Fruit fly (Drosophila melanogaster): ENCODE results near the gene CG8679.
A peak's percentile ranks its signal among the peaks of the same experiment; 100 is the strongest.

CG8679 gene

DNA sequence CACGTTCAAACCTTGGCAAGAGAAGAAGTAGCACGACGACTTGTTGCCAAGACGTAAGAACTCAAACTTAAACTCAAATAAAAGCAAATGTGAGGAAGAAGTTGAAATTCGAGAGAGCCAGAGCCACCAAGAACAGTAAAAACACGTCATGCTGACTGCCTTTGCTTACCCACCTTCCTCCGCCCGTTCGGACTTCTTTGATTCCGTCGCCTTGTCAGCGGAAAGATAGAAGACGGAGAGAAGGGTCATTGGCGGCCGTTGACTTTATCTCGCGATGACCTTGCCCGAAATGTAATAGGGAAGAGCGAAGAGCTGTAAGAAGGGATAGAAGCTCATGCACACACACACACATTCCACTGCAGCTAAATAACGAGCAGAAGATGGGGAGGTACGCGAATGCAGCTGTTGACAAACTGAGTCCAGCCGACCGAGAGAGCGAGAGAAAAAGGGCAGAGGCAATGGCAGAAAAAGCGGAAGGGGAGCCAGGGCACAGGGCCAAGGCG lies 25.7 kb upstream of the CG8679 start:
- TF ChIP-seq EcR (GFP tag; optimal IDR thresholded peaks at IDR 0.05) (peak; percentile 60 to 98), pan (optimal IDR thresholded peaks at IDR 0.05) (peak; percentile 39), CG8478 (optimal IDR thresholded peaks at IDR 0.05) (no peak), usp (GFP tag; optimal IDR thresholded peaks at IDR 0.05) (no peak), psq (optimal IDR thresholded peaks at IDR 0.05) (no peak)

DNA sequence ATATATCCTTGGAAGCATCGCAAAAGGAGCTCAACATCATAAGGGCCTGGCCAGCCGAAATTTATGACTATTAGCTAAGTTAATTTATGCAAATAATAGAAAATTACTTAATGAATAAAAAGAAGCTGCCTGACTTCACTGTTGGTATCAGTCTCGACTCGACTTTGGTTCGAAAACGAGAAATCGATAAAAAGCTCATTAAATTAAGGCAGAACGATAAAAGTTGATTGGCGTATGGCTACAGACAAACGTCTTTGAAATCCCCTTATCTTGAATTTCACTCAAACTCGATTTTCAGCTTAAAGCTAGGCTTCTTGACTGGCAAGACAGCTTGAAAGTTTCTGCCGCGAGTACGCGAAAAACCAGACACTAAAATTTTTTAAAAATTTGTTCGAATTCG lies 24.0 kb upstream of the CG8679 start:
- TF ChIP-seq psq (optimal IDR thresholded peaks at IDR 0.05) = no peak

DNA sequence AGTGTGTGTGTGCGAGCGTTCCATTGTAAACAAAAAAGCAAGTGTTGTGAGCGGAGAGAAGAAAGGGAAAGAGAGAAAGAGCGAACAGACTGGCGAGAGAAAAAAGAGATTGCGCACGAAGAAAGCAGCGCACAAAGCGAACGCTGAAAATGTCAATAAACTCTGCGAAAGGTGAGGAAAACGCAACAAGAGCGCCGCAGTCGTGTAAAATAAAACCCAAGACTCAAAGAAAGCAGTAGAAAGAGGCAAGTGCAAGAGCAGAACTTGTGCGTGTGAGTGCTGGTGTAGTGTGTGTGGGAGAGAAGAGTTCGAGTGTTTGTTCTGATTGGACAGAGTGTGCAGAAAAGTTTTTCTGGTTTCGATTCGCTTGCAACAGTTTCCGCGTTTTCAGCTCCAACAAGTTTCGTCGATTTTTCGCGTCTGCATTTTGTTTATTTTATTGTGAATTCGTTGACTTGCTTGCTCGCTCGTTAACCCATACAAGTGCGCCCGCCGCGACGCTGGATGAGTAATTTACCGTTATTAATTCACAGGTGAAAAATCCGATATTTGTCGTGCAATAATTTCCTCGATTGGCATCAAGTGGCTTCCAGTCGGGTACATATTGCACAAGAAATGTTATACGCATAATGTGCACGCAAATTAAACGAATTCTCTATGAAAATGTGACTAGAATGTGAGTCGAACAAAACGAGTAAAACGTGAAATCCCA lies 19.6 kb upstream of the CG8679 start:
- TF ChIP-seq usp (GFP tag; optimal IDR thresholded peaks at IDR 0.05) = no peak
- TF ChIP-seq EcR (GFP tag; optimal IDR thresholded peaks at IDR 0.05) = peak; percentile 86 to 96
- TF ChIP-seq Dll (optimal IDR thresholded peaks at IDR 0.05) = peak; percentile 82

DNA sequence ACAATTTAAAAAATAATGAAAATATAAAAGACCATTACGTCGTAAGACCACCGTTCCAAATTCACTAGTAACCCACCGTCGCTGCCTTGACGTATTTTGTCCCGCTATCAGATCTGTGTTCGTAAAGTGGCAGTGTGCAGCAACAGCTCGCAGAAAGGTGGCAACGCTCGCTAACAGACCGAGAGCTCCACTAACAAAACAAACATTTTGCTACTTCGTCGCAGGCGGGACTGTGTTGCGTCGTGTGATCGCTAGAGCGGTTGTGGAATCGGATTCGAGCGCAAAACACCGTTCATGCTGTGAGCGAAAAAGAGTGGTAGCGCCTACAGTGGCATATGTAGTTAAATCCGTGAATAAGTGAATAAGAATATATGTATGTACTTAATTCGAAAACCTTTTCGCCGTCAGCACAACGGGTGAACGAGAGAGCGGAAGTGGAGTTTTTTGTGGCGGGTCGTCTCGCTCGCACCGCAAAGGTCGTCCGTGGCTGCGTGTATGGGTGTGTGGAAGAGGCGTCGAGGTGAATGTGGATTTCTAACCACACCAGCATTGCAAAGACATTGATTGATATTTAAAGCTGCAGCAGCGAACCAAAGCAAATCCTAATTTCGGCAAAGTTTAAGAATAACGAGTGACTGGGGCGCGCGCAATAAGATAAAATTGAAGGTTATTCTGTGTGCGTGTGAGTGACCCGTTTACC lies 18.9 kb upstream of the CG8679 start, which contains the start of gene Hr39:
Gene Hr39, plus strand, starts transcription at position 203 of the 700 bp plus-strand sequence.
- TF ChIP-seq usp (GFP tag; optimal IDR thresholded peaks at IDR 0.05) = no peak
- TF ChIP-seq EcR (GFP tag; optimal IDR thresholded peaks at IDR 0.05) = no peak

DNA sequence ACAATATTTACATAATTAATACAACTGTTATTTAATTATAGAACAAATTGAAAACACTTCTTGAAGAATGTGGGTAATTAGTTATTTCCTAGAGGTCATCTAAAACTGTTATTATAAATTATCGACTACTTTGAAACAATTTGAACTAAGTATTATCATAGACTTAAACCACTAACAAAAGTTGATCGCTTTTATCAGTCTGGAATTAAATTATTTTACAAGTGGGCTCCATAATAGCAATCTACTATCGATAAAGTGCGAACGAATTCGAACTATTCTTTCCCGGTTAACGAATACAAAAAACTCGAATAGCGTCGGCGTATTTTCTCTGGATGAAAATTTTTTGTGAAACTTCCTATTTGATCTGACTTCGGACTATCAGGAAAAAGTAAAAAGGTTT lies 18.3 kb upstream of the CG8679 start, which contains the start of gene CG31626:
Gene CG31626, minus strand, starts transcription at position 101 of the 400 bp plus-strand sequence.
- TF ChIP-seq pan (optimal IDR thresholded peaks at IDR 0.05) = no peak
- no peak for TF ChIP-seq Dll (optimal IDR thresholded peaks at IDR 0.05)
- TF ChIP-seq EcR (GFP tag; optimal IDR thresholded peaks at IDR 0.05) = no peak
- no peak for TF ChIP-seq usp (GFP tag; optimal IDR thresholded peaks at IDR 0.05)
- no peak for TF ChIP-seq CG8478 (optimal IDR thresholded peaks at IDR 0.05)
- no peak for TF ChIP-seq psq (optimal IDR thresholded peaks at IDR 0.05)

DNA sequence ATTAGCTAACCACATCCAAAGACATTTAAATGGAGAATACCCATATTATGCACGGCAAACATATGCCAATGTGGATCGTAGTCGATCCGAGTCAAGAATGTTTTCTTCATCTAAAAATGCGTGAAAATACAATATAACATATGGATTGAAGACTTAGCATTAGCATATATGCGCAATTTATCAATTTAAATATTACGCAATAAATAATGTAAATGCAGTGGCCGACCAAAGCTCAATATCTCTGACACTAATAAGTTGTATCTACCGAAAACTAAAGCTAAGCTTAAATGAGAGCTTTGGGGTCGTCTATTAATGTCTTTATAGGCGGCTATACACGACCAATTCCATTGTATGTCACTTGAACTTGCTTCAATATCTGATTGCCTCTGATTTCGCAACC lies 17.1 kb upstream of the CG8679 start:
- TF ChIP-seq psq (optimal IDR thresholded peaks at IDR 0.05) = no peak
- no peak for TF ChIP-seq usp (GFP tag; optimal IDR thresholded peaks at IDR 0.05)
- TF ChIP-seq CG8478 (optimal IDR thresholded peaks at IDR 0.05) = no peak
- TF ChIP-seq pan (optimal IDR thresholded peaks at IDR 0.05) = no peak
- no peak for TF ChIP-seq EcR (GFP tag; optimal IDR thresholded peaks at IDR 0.05)
- no peak for TF ChIP-seq Dll (optimal IDR thresholded peaks at IDR 0.05)

DNA sequence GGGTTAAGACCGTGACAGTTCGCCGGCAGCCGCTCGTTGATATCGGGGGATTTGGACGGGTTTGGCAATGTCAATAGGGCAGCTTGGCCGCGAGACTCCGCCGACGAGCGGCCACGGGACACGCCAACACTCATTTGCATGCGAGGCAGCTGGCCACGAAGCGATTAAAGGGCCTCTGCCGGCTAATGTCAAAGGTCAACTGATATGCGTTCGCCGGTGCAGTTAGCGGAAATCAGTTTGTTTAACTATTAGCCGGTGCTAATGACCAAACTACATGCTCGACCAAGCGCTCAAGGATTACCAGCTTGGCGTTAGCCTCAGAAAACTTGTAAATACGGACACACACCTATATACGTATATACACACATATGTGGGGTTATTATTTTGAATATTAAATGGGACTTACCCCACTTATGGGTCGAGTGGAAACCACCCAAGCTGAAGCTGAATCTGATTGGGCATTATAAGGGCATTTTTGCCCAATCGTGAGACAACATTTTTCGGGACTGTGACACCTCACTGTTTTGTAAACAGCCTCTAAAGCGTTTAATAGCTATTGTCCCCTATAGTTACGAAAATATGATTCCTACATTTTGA lies 16.1 kb upstream of the CG8679 start:
- TF ChIP-seq pan (optimal IDR thresholded peaks at IDR 0.05) = no peak
- TF ChIP-seq psq (optimal IDR thresholded peaks at IDR 0.05) = no peak
- no peak for TF ChIP-seq Dll (optimal IDR thresholded peaks at IDR 0.05)
- TF ChIP-seq EcR (GFP tag; optimal IDR thresholded peaks at IDR 0.05) = no peak
- no peak for TF ChIP-seq usp (GFP tag; optimal IDR thresholded peaks at IDR 0.05)
- no peak for TF ChIP-seq CG8478 (optimal IDR thresholded peaks at IDR 0.05)

DNA sequence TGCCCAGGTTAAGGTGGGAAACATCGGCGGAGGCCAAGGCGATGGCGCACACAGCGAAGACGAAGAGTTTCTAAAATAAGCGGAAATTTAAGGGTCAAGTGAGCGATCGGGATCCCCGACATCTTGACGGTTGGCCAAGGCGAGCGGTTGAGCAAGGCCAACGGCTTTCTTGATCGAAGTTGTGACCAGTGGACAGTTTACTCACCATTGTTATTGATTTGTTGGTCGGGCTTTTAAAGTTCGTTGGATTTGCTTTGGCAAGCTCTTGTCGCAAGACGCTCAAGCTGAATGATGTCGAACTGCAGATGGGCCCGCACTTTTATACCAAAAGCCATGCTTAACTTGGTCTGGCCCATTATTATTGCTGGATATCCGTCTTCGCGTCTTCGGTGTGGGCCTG lies 15.1 kb upstream of the CG8679 start:
- TF ChIP-seq pan (optimal IDR thresholded peaks at IDR 0.05) = no peak
- TF ChIP-seq CG8478 (optimal IDR thresholded peaks at IDR 0.05) = no peak
- TF ChIP-seq usp (GFP tag; optimal IDR thresholded peaks at IDR 0.05) = no peak
- TF ChIP-seq Dll (optimal IDR thresholded peaks at IDR 0.05) = no peak
- TF ChIP-seq psq (optimal IDR thresholded peaks at IDR 0.05) = no peak
- no peak for TF ChIP-seq EcR (GFP tag; optimal IDR thresholded peaks at IDR 0.05)

DNA sequence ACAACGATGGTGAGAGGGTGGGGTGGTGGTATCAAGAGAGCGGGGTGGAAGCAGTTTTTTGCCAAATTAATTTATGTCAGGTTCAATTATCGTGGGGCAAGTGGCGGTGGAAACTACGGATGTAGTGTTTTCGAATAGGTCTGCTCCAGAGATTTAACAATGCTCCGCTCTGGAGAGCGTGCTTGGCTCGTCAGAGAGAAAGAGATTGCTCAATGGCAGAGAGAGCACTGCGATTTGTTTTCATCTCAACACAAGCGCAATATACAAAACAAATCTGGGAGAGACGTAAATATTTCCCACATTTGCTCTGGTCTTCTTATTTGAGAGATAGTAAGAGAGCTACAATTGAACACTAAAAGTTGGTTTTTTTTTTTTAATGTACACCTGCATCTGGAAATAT lies 3.4 kb upstream of the CG8679 start:
- TF ChIP-seq pan (optimal IDR thresholded peaks at IDR 0.05) = no peak
- TF ChIP-seq usp (GFP tag; optimal IDR thresholded peaks at IDR 0.05) = no peak
- no peak for TF ChIP-seq EcR (GFP tag; optimal IDR thresholded peaks at IDR 0.05)
- TF ChIP-seq Dll (optimal IDR thresholded peaks at IDR 0.05) = no peak
- no peak for TF ChIP-seq CG8478 (optimal IDR thresholded peaks at IDR 0.05)
- TF ChIP-seq psq (optimal IDR thresholded peaks at IDR 0.05) = no peak

DNA sequence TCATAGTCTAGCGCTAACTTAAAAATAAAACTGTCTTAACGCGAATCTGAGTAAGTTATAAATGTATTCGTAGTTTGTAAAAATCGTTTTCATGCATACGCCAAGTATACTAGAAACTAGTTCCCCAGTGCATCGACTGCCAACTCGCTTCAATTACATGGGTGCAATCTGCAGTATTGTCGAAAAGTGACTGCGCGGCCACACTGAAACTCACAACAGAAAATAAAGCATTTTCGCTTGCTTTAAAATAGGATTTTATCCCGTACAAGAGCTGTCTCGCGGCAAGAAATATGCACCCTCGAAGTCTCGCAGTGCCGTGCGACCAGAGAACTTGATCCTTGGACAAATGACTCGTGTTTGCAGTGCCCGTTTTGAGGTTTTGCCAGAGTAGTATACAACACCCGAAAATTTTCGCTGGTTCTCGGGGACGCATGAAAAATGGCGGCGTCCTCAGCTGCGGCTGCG lies 2.8 kb upstream of the CG8679 start, which contains the start of gene CG8677:
Gene CG8677, plus strand, starts transcription at position 199 of the 465 bp plus-strand sequence.
- TF ChIP-seq EcR (GFP tag; optimal IDR thresholded peaks at IDR 0.05) = no peak
- TF ChIP-seq Dll (optimal IDR thresholded peaks at IDR 0.05) = no peak
- no peak for TF ChIP-seq CG8478 (optimal IDR thresholded peaks at IDR 0.05)
- TF ChIP-seq psq (optimal IDR thresholded peaks at IDR 0.05) = no peak
- no peak for TF ChIP-seq pan (optimal IDR thresholded peaks at IDR 0.05)
- no peak for TF ChIP-seq usp (GFP tag; optimal IDR thresholded peaks at IDR 0.05)

DNA sequence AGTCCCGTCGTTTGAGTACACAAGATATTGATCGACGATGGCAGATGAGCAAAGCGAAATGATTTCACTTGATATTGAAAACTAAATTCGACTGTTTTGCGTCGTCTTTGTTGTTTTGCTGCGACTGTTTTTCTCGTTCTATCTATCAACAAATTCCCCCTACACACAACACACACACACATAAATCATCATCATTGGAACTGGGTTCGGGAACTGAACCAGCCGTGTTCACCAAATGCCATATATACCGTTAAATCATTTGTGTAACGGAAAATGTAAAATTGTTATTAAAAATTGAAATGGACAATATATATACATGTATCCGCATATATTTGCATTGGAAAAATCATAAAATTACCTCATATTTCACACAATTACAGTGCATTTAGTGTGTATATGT lies 2.1 kb upstream of the CG8679 start, which contains the start of gene Atg18b:
Gene Atg18b, minus strand, starts transcription at position 177 of the 400 bp plus-strand sequence.
- no peak for TF ChIP-seq usp (GFP tag; optimal IDR thresholded peaks at IDR 0.05)
- no peak for TF ChIP-seq pan (optimal IDR thresholded peaks at IDR 0.05)
- TF ChIP-seq EcR (GFP tag; optimal IDR thresholded peaks at IDR 0.05) = no peak
- no peak for TF ChIP-seq psq (optimal IDR thresholded peaks at IDR 0.05)
- no peak for TF ChIP-seq CG8478 (optimal IDR thresholded peaks at IDR 0.05)
- TF ChIP-seq Dll (optimal IDR thresholded peaks at IDR 0.05) = no peak

DNA sequence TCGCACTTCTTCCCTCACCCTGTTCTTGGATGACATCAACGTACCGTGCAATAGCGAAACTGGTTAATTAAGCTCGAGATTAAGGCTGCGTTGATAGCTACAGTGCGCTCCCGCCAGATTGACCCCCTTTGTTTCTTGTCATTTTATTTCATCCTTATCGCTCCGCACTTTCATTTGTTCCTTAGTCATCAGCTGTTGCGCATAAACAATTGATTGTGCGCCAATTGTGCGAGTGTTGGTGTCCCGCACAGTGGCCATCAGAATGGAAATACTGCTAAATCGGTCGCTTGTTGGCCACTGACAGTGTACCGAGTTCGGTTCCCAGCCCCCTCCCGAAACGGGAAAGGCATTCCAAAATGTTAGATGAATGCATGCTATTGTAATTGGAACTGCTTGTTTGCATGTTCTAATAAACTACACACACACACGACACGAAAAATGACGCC lies 1.3 kb upstream of the CG8679 start:
- TF ChIP-seq EcR (GFP tag; optimal IDR thresholded peaks at IDR 0.05) (no peak), psq (optimal IDR thresholded peaks at IDR 0.05) (no peak), usp (GFP tag; optimal IDR thresholded peaks at IDR 0.05) (no peak), CG8478 (optimal IDR thresholded peaks at IDR 0.05) (no peak), pan (optimal IDR thresholded peaks at IDR 0.05) (no peak), Dll (optimal IDR thresholded peaks at IDR 0.05) (no peak)
